Fruit fly (Drosophila melanogaster) whole organism, embryonic: ENCODE data around the gene CG44008.

Source experiments
- Antp ChIP-seq: fragments of 200-800 bp; sonication (Bioruptor generic); optimal IDR thresholded peaks from 3 replicates; lab custom pipeline; 2016; ENCODE audit warnings: missing biosample characterization, missing genetic modification characterization
- Bgb ChIP-seq: fragments of 200-800 bp; sonication (Bioruptor generic); IDR thresholded peaks from 2 replicates; pipeline ENCODE4 v1.3.6; 2022; ENCODE audit warnings: missing biosample characterization, missing genetic modification characterization; ENCODE audit not compliant: partially characterized antibody
- CG12155 ChIP-seq: fragments of 200-800 bp; sonication (Bioruptor generic); optimal IDR thresholded peaks from 3 replicates; lab custom pipeline; 2016; ENCODE audit warnings: missing biosample characterization, missing genetic modification characterization
- CG12236 ChIP-seq: fragments of 200-800 bp; sonication (Bioruptor generic); optimal IDR thresholded peaks from 2 replicates; lab custom pipeline; 2016; ENCODE audit warnings: missing biosample characterization, missing genetic modification characterization
- CG12391 ChIP-seq: fragments of 200-800 bp; sonication (Bioruptor generic); optimal IDR thresholded peaks from 3 replicates; lab custom pipeline; 2018; ENCODE audit warnings: missing biosample characterization, mild to moderate bottlenecking, missing genetic modification characterization, moderate library complexity
- CG12769 ChIP-seq: fragments of 200-800 bp; sonication (Bioruptor generic); optimal IDR thresholded peaks from 2 replicates; lab custom pipeline; 2019; ENCODE audit warnings: missing biosample characterization, mild to moderate bottlenecking, missing genetic modification characterization, moderate library complexity
- CG13287 ChIP-seq: fragments of 200-800 bp; sonication (Bioruptor generic); IDR thresholded peaks from 2 replicates; pipeline ENCODE4 v1.3.6; 2022; ENCODE audit warnings: missing biosample characterization, missing genetic modification characterization; ENCODE audit not compliant: partially characterized antibody
- CG14965 ChIP-seq: fragments of 200-800 bp; sonication (Bioruptor generic); optimal IDR thresholded peaks from 2 replicates; lab custom pipeline; 2016; ENCODE audit warnings: missing biosample characterization, missing genetic modification characterization, borderline replicate concordance
- CG15269 ChIP-seq: fragments of 200-800 bp; sonication (Bioruptor generic); optimal IDR thresholded peaks from 2 replicates; lab custom pipeline; 2018; ENCODE audit warnings: missing biosample characterization, mild to moderate bottlenecking, missing genetic modification characterization, moderate library complexity
- CG31224 ChIP-seq: fragments of 200-800 bp; sonication (Bioruptor generic); IDR thresholded peaks from 2 replicates; pipeline ENCODE4 v1.3.6; 2022; ENCODE audit warnings: missing biosample characterization, missing genetic modification characterization
- CG32532 ChIP-seq: fragments of 200-800 bp; sonication (Bioruptor generic); IDR thresholded peaks from 2 replicates; pipeline ENCODE4 v1.3.6; 2022; ENCODE audit warnings: missing biosample characterization, missing genetic modification characterization
- CG34422 ChIP-seq: fragments of 200-800 bp; sonication (Bioruptor generic); IDR thresholded peaks from 3 replicates; pipeline ENCODE4 v1.3.6; 2022; ENCODE audit warnings: missing biosample characterization, missing genetic modification characterization
- CG7271 ChIP-seq: fragments of 200-800 bp; sonication (Bioruptor generic); optimal IDR thresholded peaks from 2 replicates; lab custom pipeline; 2018; ENCODE audit warnings: missing biosample characterization, mild to moderate bottlenecking, missing genetic modification characterization, moderate library complexity
- CG8290 ChIP-seq, 3 experiments: fragments of 200-800 bp; sonication (Bioruptor generic); optimal IDR thresholded peaks; 2 replicates each; lab custom pipeline; 2016 to 2019; ENCODE audit warnings: missing biosample characterization in 3 of 3, missing genetic modification characterization in 3 of 3, mild to moderate bottlenecking in 2 of 3, moderate library complexity in 1 of 3
- Dbx ChIP-seq: fragments of 200-800 bp; sonication (Bioruptor generic); IDR thresholded peaks from 3 replicates; pipeline ENCODE4 v1.3.6; 2022; ENCODE audit warnings: missing biosample characterization, missing genetic modification characterization
- Deaf1 ChIP-seq: fragments of 200-800 bp; optimal IDR thresholded peaks from 3 replicates; lab custom pipeline; 2019; ENCODE audit warnings: missing biosample characterization, mild to moderate bottlenecking, missing genetic modification characterization, moderate library complexity
- Dek ChIP-seq: fragments of 200-800 bp; sonication (Bioruptor generic); optimal IDR thresholded peaks from 3 replicates; lab custom pipeline; 2019; ENCODE audit warnings: missing biosample characterization, mild to moderate bottlenecking, missing genetic modification characterization, moderate library complexity
- ERR ChIP-seq: fragments of 200-800 bp; sonication (Bioruptor generic); optimal IDR thresholded peaks from 2 replicates; lab custom pipeline; 2016; ENCODE audit warnings: missing biosample characterization, missing genetic modification characterization
- GATAe ChIP-seq: fragments of 200-800 bp; sonication (Bioruptor generic); conservative IDR thresholded peaks from 2 replicates; pipeline ENCODE4 v1.3.6; 2022; ENCODE audit warnings: missing biosample characterization, missing genetic modification characterization
- Gug ChIP-seq: fragments of 200-800 bp; sonication (Bioruptor generic); IDR thresholded peaks from 4 replicates; pipeline ENCODE4 v1.3.6; 2022; ENCODE audit warnings: missing biosample characterization, missing genetic modification characterization
- Hey ChIP-seq: fragments of 200-800 bp; sonication (Bioruptor generic); optimal IDR thresholded peaks from 3 replicates; lab custom pipeline; 2018; ENCODE audit warnings: missing biosample characterization, mild to moderate bottlenecking, missing genetic modification characterization
- Mes4 ChIP-seq: fragments of 200-800 bp; sonication (Bioruptor generic); optimal IDR thresholded peaks from 2 replicates; lab custom pipeline; 2016; ENCODE audit warnings: missing biosample characterization, missing genetic modification characterization
- NFAT ChIP-seq: fragments of 200-800 bp; sonication (Bioruptor generic); IDR thresholded peaks from 2 replicates; pipeline ENCODE4 v1.3.6; 2022; ENCODE audit warnings: missing biosample characterization, missing genetic modification characterization
- Nf-YB ChIP-seq: fragments of 200-800 bp; sonication (Bioruptor generic); optimal IDR thresholded peaks from 3 replicates; lab custom pipeline; 2019; ENCODE audit warnings: missing biosample characterization, mild to moderate bottlenecking, missing genetic modification characterization, moderate library complexity
- Scr ChIP-seq: fragments of 200-800 bp; sonication (Bioruptor generic); IDR thresholded peaks from 2 replicates; pipeline ENCODE4 v1.3.6; 2022; ENCODE audit warnings: missing biosample characterization, missing genetic modification characterization; ENCODE audit not compliant: partially characterized antibody
- Trl ChIP-seq, 3 experiments: fragments of >200 bp in 2 of 3; fragments of 200-800 bp in 1 of 3; sonication (Bioruptor generic) in 1 of 3; optimal IDR thresholded peaks; 2 replicates in 1 of 3; 3 replicates in 2 of 3; lab custom pipeline; 2016 to 2017; ENCODE audit warnings: missing biosample characterization in 1 of 3, missing genetic modification characterization in 1 of 3
- amos ChIP-seq: fragments of 200-800 bp; sonication (Bioruptor generic); IDR thresholded peaks from 2 replicates; pipeline ENCODE4 v1.3.6; 2022; ENCODE audit warnings: missing biosample characterization, missing genetic modification characterization; ENCODE audit not compliant: partially characterized antibody
- ash1 ChIP-seq: fragments of 200-800 bp; sonication (Bioruptor generic); optimal IDR thresholded peaks from 2 replicates; lab custom pipeline; 2018; ENCODE audit warnings: missing biosample characterization, mild to moderate bottlenecking, missing genetic modification characterization
- ato ChIP-seq: fragments of 200-800 bp; sonication (Bioruptor generic); IDR thresholded peaks from 2 replicates; pipeline ENCODE4 v1.3.6; 2022; ENCODE audit warnings: missing biosample characterization, missing genetic modification characterization; ENCODE audit not compliant: partially characterized antibody
- bab2 ChIP-seq: fragments of 200-800 bp; sonication (Bioruptor generic); optimal IDR thresholded peaks from 2 replicates; lab custom pipeline; 2016; ENCODE audit warnings: missing biosample characterization, missing genetic modification characterization
- cas ChIP-seq: fragments of 200-800 bp; sonication (Bioruptor generic); IDR thresholded peaks from 2 replicates; pipeline ENCODE4 v1.3.6; 2022; ENCODE audit warnings: missing biosample characterization, missing genetic modification characterization
- caup ChIP-seq: fragments of 200-800 bp; sonication (Bioruptor generic); optimal IDR thresholded peaks from 3 replicates; lab custom pipeline; 2017; ENCODE audit warnings: missing biosample characterization, mild to moderate bottlenecking, missing genetic modification characterization, moderate library complexity; ENCODE audit not compliant: severe bottlenecking
- crol ChIP-seq: fragments of 200-800 bp; sonication (Bioruptor generic); IDR thresholded peaks from 2 replicates; pipeline ENCODE4 v1.3.6; 2022; ENCODE audit warnings: missing biosample characterization, missing genetic modification characterization
- ems ChIP-seq: fragments of 200-800 bp; sonication (Bioruptor generic); optimal IDR thresholded peaks from 3 replicates; lab custom pipeline; 2016; ENCODE audit warnings: missing biosample characterization, missing genetic modification characterization
- jigr1 ChIP-seq: fragments of 200-800 bp; sonication (Bioruptor generic); IDR thresholded peaks from 3 replicates; pipeline ENCODE4 v1.3.6; 2022; ENCODE audit warnings: missing biosample characterization, missing genetic modification characterization
- lola ChIP-seq, 3 experiments: fragments of >200 bp in 2 of 3; fragments of 200-800 bp in 1 of 3; sonication (Bioruptor generic) in 1 of 3; optimal IDR thresholded peaks; 2 replicates each; lab custom pipeline; 2017 to 2019; ENCODE audit warnings: missing biosample characterization in 3 of 3, missing genetic modification characterization in 3 of 3, mild to moderate bottlenecking in 1 of 3, moderate library complexity in 1 of 3
- lov ChIP-seq, 2 experiments: fragments of 200-800 bp in 1 of 2; fragments of >200 bp in 1 of 2; sonication (Bioruptor generic) in 1 of 2; IDR thresholded peaks in 1 of 2; optimal IDR thresholded peaks in 1 of 2; 2 replicates in 1 of 2; 3 replicates in 1 of 2; pipeline versions ENCODE4 v1.3.6 to Lab custom; 2017 to 2022; ENCODE audit warnings: missing biosample characterization in 1 of 2, missing genetic modification characterization in 1 of 2
- mam ChIP-seq: fragments of 200-800 bp; sonication (Bioruptor generic); optimal IDR thresholded peaks from 3 replicates; lab custom pipeline; 2016; ENCODE audit warnings: missing biosample characterization, missing genetic modification characterization
- nom ChIP-seq: fragments of 200-800 bp; sonication (Bioruptor generic); optimal IDR thresholded peaks from 2 replicates; lab custom pipeline; 2017; ENCODE audit warnings: missing biosample characterization, missing genetic modification characterization, mild to moderate bottlenecking, moderate library complexity, missing genetic modification reagents
- otp ChIP-seq: fragments of 200-800 bp; sonication (Bioruptor generic); IDR thresholded peaks from 3 replicates; pipeline ENCODE4, ENCODE4 v1.3.6; 2022; ENCODE audit warnings: missing biosample characterization, missing genetic modification characterization
- pita ChIP-seq: fragments of 200-800 bp; sonication (Bioruptor generic); optimal IDR thresholded peaks from 2 replicates; lab custom pipeline; 2017; ENCODE audit warnings: missing biosample characterization, mild to moderate bottlenecking, missing genetic modification characterization
- psq ChIP-seq: fragments of 200-800 bp; sonication (Bioruptor generic); optimal IDR thresholded peaks from 2 replicates; lab custom pipeline; 2017; ENCODE audit warnings: missing biosample characterization, missing genetic modification characterization
- pzg ChIP-seq: fragments of 200-800 bp; sonication (Bioruptor generic); optimal IDR thresholded peaks from 3 replicates; lab custom pipeline; 2018; ENCODE audit warnings: missing biosample characterization, mild to moderate bottlenecking, missing genetic modification characterization, moderate library complexity
- scrt ChIP-seq: fragments of 200-800 bp; sonication (Bioruptor generic); optimal IDR thresholded peaks from 2 replicates; lab custom pipeline; 2018; ENCODE audit warnings: missing biosample characterization, mild to moderate bottlenecking, missing genetic modification characterization, moderate library complexity
- sens ChIP-seq: fragments of 200-800 bp; sonication (Bioruptor generic); peaks from one replicate; lab custom pipeline; 2016; ENCODE audit warnings: missing biosample characterization, missing genetic modification characterization
- slbo ChIP-seq: fragments of 200-800 bp; sonication (Bioruptor generic); IDR thresholded peaks from 2 replicates; pipeline ENCODE4 v1.3.6; 2022; ENCODE audit warnings: missing biosample characterization, missing genetic modification characterization
- zf30C ChIP-seq: fragments of 200-800 bp; sonication (Bioruptor generic); optimal IDR thresholded peaks from 3 replicates; lab custom pipeline; 2018; ENCODE audit warnings: missing biosample characterization, mild to moderate bottlenecking, missing genetic modification characterization

Gene CG44008

DNA sequence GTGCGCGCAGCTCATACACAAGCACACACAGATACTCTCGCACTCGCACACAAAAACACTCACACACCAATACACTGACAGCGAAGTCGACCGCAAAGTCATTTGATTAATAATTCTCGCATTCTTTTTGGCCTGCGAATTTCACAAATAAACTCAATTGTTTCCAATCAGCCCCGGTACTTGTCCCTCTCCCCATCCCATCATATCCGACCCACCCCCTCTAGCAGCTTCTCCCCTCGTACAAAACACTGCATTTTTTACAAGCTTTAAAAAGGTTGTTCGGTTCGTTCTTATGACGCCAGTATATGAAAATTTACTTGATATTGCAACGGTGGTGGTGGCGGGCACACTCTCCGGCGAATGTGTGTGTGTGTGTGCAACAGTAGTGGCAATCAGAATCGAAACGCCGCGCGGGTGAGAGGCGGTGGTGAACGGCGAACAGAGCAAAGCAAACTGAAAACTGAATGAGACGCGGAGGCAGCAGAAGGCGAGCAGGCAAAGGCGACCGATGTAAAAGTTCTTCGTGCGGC is 34.5 kb downstream of the CG44008 start:
- TF ChIP-seq CG32532 (GFP tag; lab: Robert Waterston, UW): peak; percentile 34; the same call in 1 of the 2 replicates
- peak; percentile 68; the same call in 2 of the 3 replicates for TF ChIP-seq Dbx (GFP tag; lab: Robert Waterston, UW)
- peak; percentile 96 for TF ChIP-seq psq (GFP tag; lab: Kevin White, UChicago)
- peak; percentile 55; the same call in 1 of the 2 replicates for TF ChIP-seq ato (GFP tag; lab: Robert Waterston, UW)
- TF ChIP-seq CG12155: peak; percentile 16
- TF ChIP-seq CG13287 (GFP tag; lab: Robert Waterston, UW): 0 out of 2 replicates have a peak, but pooled peaks have one; percentile 38
- peak; percentile 53; the same call in 1 of the 2 replicates for TF ChIP-seq amos
- TF ChIP-seq bab2: no peak
- TF ChIP-seq lov (optimal IDR thresholded peaks at IDR 0.05; lab: Kevin White, UChicago): no peak
- 0 out of 3 replicates have a peak, but pooled peaks have one; percentile 50 for TF ChIP-seq lov (GFP tag; IDR thresholded peaks at IDR 0.05; lab: Robert Waterston, UW)
- peak; percentile 25 for TF ChIP-seq pzg
- no peak for TF ChIP-seq CG12236 (GFP tag; lab: Kevin White, UChicago)
- TF ChIP-seq pita (GFP tag; lab: Kevin White, UChicago): no peak
- TF ChIP-seq ERR (GFP tag; lab: Kevin White, UChicago): peak; percentile 27
- peak; percentile 10 for TF ChIP-seq ems (GFP tag; lab: Kevin White, UChicago)
- peak; percentile 88 for TF ChIP-seq CG12769 (tag; lab: Kevin White, UChicago)
- TF ChIP-seq slbo: peak; percentile 45; the same call in 1 of the 2 replicates
- no peak for TF ChIP-seq CG12391 (tag; lab: Kevin White, UChicago)
- peak; percentile 72; the same call in 1 of the 3 replicates for TF ChIP-seq CG34422 (GFP tag; lab: Robert Waterston, UW)
- peak; percentile 64 for TF ChIP-seq scrt (GFP tag; lab: Kevin White, UChicago)
- peak; percentile 16 for TF ChIP-seq zf30C (GFP tag; lab: Kevin White, UChicago)
- TF ChIP-seq mam: peak; percentile 18
- TF ChIP-seq caup (GFP tag; lab: Kevin White, UChicago): peak; percentile 57
- peak in 1 of 3 experiments; percentile 83 for TF ChIP-seq lola (GFP tag; optimal IDR thresholded peaks at IDR 0.05; lab: Kevin White, UChicago)
- no peak for TF ChIP-seq CG14965 (GFP tag; lab: Kevin White, UChicago)
- TF ChIP-seq Mes4 (GFP tag; lab: Kevin White, UChicago): peak; percentile 48
- TF ChIP-seq Deaf1 (tag; lab: Kevin White, UChicago): peak; percentile 99
- TF ChIP-seq Gug (GFP tag; lab: Robert Waterston, UW): peak; percentile 13; the same call in 1 of the 4 replicates
- peak; percentile 27 for TF ChIP-seq Dek
- no peak for TF ChIP-seq Trl (optimal IDR thresholded peaks at IDR 0.05; lab: Kevin White, UChicago)
- peak; percentile 24 for TF ChIP-seq Trl (GFP tag; optimal IDR thresholded peaks at IDR 0.05; lab: Kevin White, UChicago)
- TF ChIP-seq crol (GFP tag; lab: Robert Waterston, UW): peak; percentile 100
- no peak for TF ChIP-seq CG7271 (tag; lab: Kevin White, UChicago)
- TF ChIP-seq CG8290 (GFP tag; optimal IDR thresholded peaks at IDR 0.05; lab: Kevin White, UChicago): no peak
- TF ChIP-seq CG8290 (tag; optimal IDR thresholded peaks at IDR 0.05; lab: Kevin White, UChicago): peak in 1 of 2 experiments; percentile 83
- peak; percentile 36 for TF ChIP-seq ash1 (GFP tag; lab: Kevin White, UChicago)
- TF ChIP-seq otp: peak; percentile 51; the same call in 1 of the 3 replicates
- no peak for TF ChIP-seq jigr1 (GFP tag; lab: Robert Waterston, UW)
- TF ChIP-seq NFAT (GFP tag; lab: Robert Waterston, UW): peak; percentile 68
- peak; percentile 88 for TF ChIP-seq sens (GFP tag; lab: Kevin White, UChicago)
- peak; percentile 41; the same call in 1 of the 2 replicates for TF ChIP-seq CG31224 (GFP tag; lab: Robert Waterston, UW)
- TF ChIP-seq Antp: peak; percentile 15
- 0 out of 2 replicates have a peak, but pooled peaks have one; percentile 30 for TF ChIP-seq cas (GFP tag; lab: Robert Waterston, UW)
- peak; percentile 72 for TF ChIP-seq Bgb (GFP tag; lab: Robert Waterston, UW)
- peak; percentile 32 for TF ChIP-seq Nf-YB (GFP tag; lab: Kevin White, UChicago)
- TF ChIP-seq CG15269 (tag; lab: Kevin White, UChicago): no peak
- TF ChIP-seq Scr (GFP tag; lab: Robert Waterston, UW): no peak; the same call in 1 of the 2 replicates
- TF ChIP-seq nom (GFP tag; lab: Kevin White, UChicago): peak; percentile 61
- TF ChIP-seq Hey (tag; lab: Kevin White, UChicago): peak; percentile 34
- no peak for TF ChIP-seq GATAe (GFP tag; lab: Robert Waterston, UW)
